Fruit fly (Drosophila melanogaster) S2 (cell line): ENCODE results near the gene mRpL36.

Experiments used
- CG8478 ChIP-seq: fragments of >200 bp; optimal IDR thresholded peaks from 2 replicates; lab custom pipeline; 2018
- CTCF ChIP-seq, 2 experiments: fragments of >200 bp; optimal IDR thresholded peaks; 2 replicates each; lab custom pipeline; 2018

DNA sequence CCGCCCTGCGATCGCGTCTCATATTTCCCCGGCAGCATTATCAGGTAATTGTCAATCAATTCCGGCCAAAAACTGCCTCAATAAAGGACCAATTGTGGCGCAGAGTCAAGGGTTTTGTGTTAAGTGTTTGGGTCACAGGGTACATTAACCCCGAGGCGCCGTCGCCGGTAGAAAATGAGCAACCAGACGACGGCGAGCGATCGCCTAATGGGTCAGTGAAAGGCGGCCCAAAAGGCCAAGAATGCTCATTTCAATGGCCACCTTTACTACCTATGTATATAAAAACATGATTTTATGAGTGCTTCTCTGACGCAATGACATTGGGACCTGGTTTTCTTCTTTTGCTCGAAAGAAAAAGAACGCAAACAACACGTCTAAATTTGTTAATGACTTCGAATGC, 45.3 kb downstream of the mRpL36 start:
- no peak for TF ChIP-seq CTCF (optimal IDR thresholded peaks at IDR 0.05; lab: Kevin White, UChicago)
- TF ChIP-seq CG8478 = no peak
